Worm (Caenorhabditis elegans): Measurements from ENCODE around the gene C30H6.8.

C30H6.8 gene

ce11 chrIV:17399455-17399854 lies 17.3 kb downstream of the C30H6.8 start, which contains the start of gene T02D1.4:
T02D1.4 (plus strand) TSS chrIV:17399755.
- TF ChIP-seq sma-9 (GFP tag; optimal IDR thresholded peaks at IDR 0.05) = no peak
- no peak for TF ChIP-seq sma-9 (tag; optimal IDR thresholded peaks at IDR 0.05)
- no peak for TF ChIP-seq mab-5 (tag; optimal IDR thresholded peaks at IDR 0.05)
- TF ChIP-seq C34F6.9 (tag; optimal IDR thresholded peaks at IDR 0.05) = no peak
- no peak for TF ChIP-seq lsy-2 (tag; optimal IDR thresholded peaks at IDR 0.05)
- no peak for TF ChIP-seq nhr-12 (tag; optimal IDR thresholded peaks at IDR 0.05)
- TF ChIP-seq ztf-4 (tag; optimal IDR thresholded peaks at IDR 0.05) = no peak
- TF ChIP-seq ceh-82 (tag; optimal IDR thresholded peaks at IDR 0.05) = no peak
- TF ChIP-seq egl-27 (tag; optimal IDR thresholded peaks at IDR 0.05) = no peak

DNA sequence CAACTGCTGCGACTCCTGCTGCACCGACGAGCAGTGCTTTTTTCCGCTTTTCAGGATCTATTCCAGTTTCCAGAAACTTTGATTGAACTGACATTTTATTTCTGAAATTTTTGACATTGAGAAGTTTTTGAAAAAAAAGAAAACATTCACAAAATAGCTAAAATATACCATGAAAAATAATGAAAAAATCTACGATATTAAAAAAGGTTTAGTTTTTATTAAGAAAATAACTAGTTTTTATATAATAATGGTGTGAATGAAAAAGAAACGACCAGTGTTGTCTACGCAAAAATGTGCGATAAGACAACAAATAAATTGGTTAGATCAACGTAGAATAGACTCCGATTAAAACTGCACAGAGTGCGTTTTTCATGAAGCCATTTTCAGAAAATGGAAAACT lies 23.4 kb downstream of the C30H6.8 start, which contains the start of gene pmp-4:
Gene pmp-4, minus strand, starts transcription at position 101 of the 400 bp plus-strand sequence.
- no peak for TF ChIP-seq nhr-11 (tag; optimal IDR thresholded peaks at IDR 0.05)
- TF ChIP-seq fos-1 (tag; optimal IDR thresholded peaks at IDR 0.05) = peak; percentile 10

- TF ChIP-seq nhr-11 (tag; optimal IDR thresholded peaks at IDR 0.05) (no peak), dmd-4 (tag; optimal IDR thresholded peaks at IDR 0.05) (no peak), nhr-25 (tag; optimal IDR thresholded peaks at IDR 0.05) (no peak), mab-5 (tag; optimal IDR thresholded peaks at IDR 0.05) (no peak), elt-3 (tag; optimal IDR thresholded peaks at IDR 0.05) (no peak), gmeb-1 (tag; optimal IDR thresholded peaks at IDR 0.05) (peak; percentile 3), zag-1 (tag; optimal IDR thresholded peaks at IDR 0.05) (no peak), nhr-12 (tag; optimal IDR thresholded peaks at IDR 0.05) (no peak), C34F6.9 (tag; optimal IDR thresholded peaks at IDR 0.05) (no peak), blmp-1 (tag; optimal IDR thresholded peaks at IDR 0.05; ENCODE audit: insufficient read depth) (peak; percentile 57), R02D3.7 (tag; optimal IDR thresholded peaks at IDR 0.05) (no peak), aly-2 (tag; optimal IDR thresholded peaks at IDR 0.05) (no peak), lsy-2 (tag; optimal IDR thresholded peaks at IDR 0.05) (no peak), nhr-23 (tag; optimal IDR thresholded peaks at IDR 0.05) (no peak), crh-2 (tag; optimal IDR thresholded peaks at IDR 0.05) (peak; percentile 10), ceh-16 (tag; optimal IDR thresholded peaks at IDR 0.05) (no peak), sma-9 (GFP tag; optimal IDR thresholded peaks at IDR 0.05) (peak; percentile 54), sma-9 (tag; optimal IDR thresholded peaks at IDR 0.05) (no peak), elt-1 (tag; optimal IDR thresholded peaks at IDR 0.05) (no peak), nhr-129 (tag; optimal IDR thresholded peaks at IDR 0.05) (peak; percentile 19), nhr-21 (tag; optimal IDR thresholded peaks at IDR 0.05) (no peak), ztf-1 (GFP tag; conservative IDR thresholded peaks at IDR 0.05) (no peak), unc-39 (tag; optimal IDR thresholded peaks at IDR 0.05) (no peak), fos-1 (tag; optimal IDR thresholded peaks at IDR 0.05) (peak; percentile 6), sma-3 (GFP tag; optimal IDR thresholded peaks at IDR 0.05) (no peak)
Observed at ce11 chrIV:17406119-17406518, 24.0 kb downstream of the C30H6.8 start.

DNA sequence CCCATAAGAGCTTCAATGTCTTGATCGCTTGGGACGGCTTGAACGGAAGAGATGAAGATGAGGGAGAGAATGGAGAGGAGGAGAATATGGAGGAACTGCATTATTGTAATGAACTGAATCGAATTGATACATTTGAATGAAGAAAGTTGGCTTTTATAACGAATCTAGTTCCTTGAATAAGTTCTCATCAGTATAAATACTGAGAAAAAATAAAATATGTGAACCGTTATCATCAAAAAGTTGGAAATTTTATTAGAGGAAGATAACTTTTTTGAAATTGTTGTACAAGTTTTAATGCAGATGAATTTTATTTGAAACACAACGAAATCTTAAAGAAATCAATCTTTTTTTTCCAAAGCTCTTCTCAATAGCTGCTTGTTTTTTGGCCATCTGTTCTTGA lies 24.9 kb downstream of the C30H6.8 start, which contains the start of gene T02D1.7:
Gene T02D1.7, minus strand, starts transcription at position 101 of the 400 bp plus-strand sequence.
- TF ChIP-seq nhr-25 (tag; optimal IDR thresholded peaks at IDR 0.05) = no peak

DNA sequence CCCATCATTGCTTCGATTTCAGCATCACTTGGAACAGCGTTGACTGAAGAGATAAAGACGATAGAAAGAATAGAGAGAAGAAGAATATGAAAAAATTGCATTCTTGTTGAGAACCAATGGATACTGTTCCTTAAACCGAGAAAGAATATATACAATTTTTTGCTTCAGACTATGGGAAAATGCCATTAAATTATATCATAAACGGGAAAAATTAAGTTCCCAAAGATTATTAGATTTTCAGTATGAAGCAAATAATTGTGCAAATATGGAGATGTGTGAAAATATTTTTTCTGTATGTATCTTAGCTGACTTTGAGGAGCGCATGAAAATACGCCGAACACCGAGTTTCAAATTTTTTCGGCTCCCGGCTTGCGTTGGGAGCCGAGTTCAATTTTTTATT lies 25.4 kb downstream of the C30H6.8 start, which contains the start of gene T02D1.9:
Gene T02D1.9, minus strand, starts transcription at position 101 of the 400 bp plus-strand sequence.
- no peak for TF ChIP-seq nhr-129 (tag; optimal IDR thresholded peaks at IDR 0.05)
- no peak for TF ChIP-seq mbf-1 (tag; optimal IDR thresholded peaks at IDR 0.05)
- no peak for TF ChIP-seq lsy-2 (tag; optimal IDR thresholded peaks at IDR 0.05)
- no peak for TF ChIP-seq fos-1 (tag; optimal IDR thresholded peaks at IDR 0.05)
- TF ChIP-seq lin-39 (tag; optimal IDR thresholded peaks at IDR 0.05) = no peak
- no peak for TF ChIP-seq mab-5 (tag; optimal IDR thresholded peaks at IDR 0.05)
- TF ChIP-seq skn-1 (tag; optimal IDR thresholded peaks at IDR 0.05) = no peak
- TF ChIP-seq F13H6.1 (tag; optimal IDR thresholded peaks at IDR 0.05) = no peak
- TF ChIP-seq lin-11 (tag; optimal IDR thresholded peaks at IDR 0.05) = no peak
- TF ChIP-seq ZK546.5 (tag; optimal IDR thresholded peaks at IDR 0.05) = no peak
- TF ChIP-seq egl-27 (tag; optimal IDR thresholded peaks at IDR 0.05) = no peak
- TF ChIP-seq nhr-6 (tag; optimal IDR thresholded peaks at IDR 0.05) = no peak
- no peak for TF ChIP-seq dmd-4 (tag; optimal IDR thresholded peaks at IDR 0.05)
- no peak for TF ChIP-seq unc-62 (GFP tag; optimal IDR thresholded peaks at IDR 0.05)
- TF ChIP-seq nhr-25 (tag; optimal IDR thresholded peaks at IDR 0.05) = no peak
- no peak for TF ChIP-seq sma-3 (GFP tag; optimal IDR thresholded peaks at IDR 0.05)
- no peak for TF ChIP-seq Y55F3AM.14 (GFP tag; optimal IDR thresholded peaks at IDR 0.05)
- TF ChIP-seq nhr-11 (tag; optimal IDR thresholded peaks at IDR 0.05) = no peak
- TF ChIP-seq nhr-77 (tag; optimal IDR thresholded peaks at IDR 0.05) = no peak
- TF ChIP-seq nhr-21 (tag; optimal IDR thresholded peaks at IDR 0.05) = no peak
